Worm (Caenorhabditis elegans) whole organism, L4/young adult: Measurements from ENCODE around the gene C01B10.6.

Source experiments
- dao-5 ChIP-seq: sonication (generic microtip); optimal IDR thresholded peaks from 2 replicates; lab custom pipeline; 2016; ENCODE audit warnings: missing genotype, missing genetic modification characterization, moderate library complexity, missing compliant biosample characterization
- him-1 ChIP-seq: sonication (generic microtip); optimal IDR thresholded peaks from 2 replicates; lab custom pipeline; 2016; ENCODE audit warnings: missing genotype, missing genetic modification reagents, missing genetic modification characterization, missing compliant biosample characterization

ce11 chrIV:6607059-6607458, 32.9 kb upstream of the C01B10.6 start:
- TF ChIP-seq him-1 = no peak
- TF ChIP-seq dao-5 (tag; lab: Kevin White, UChicago) = no peak
